Worm (Caenorhabditis elegans) whole organism, L4 larva: ENCODE measurements around the gene cyp-37B1.

Source experiments
- F26F4.8 ChIP-seq: fragments of 200-800 bp; sonication (Bioruptor generic); conservative IDR thresholded peaks from 2 replicates; pipeline ENCODE4 v1.3.6; 2022; ENCODE audit warnings: missing genetic modification characterization, missing compliant biosample characterization
- F44E2.7 ChIP-seq: fragments of 200-800 bp; sonication (Bioruptor generic); IDR thresholded peaks from 2 replicates; pipeline ENCODE4 v2.1.2; 2022; ENCODE audit warnings: missing genetic modification characterization, missing compliant biosample characterization
- F49E8.2 ChIP-seq: sonication (generic microtip); optimal IDR thresholded peaks from 2 replicates; lab custom pipeline; 2016; ENCODE audit warnings: missing compliant biosample characterization, mild to moderate bottlenecking, missing genetic modification characterization, borderline replicate concordance
- R02D3.7 ChIP-seq: fragments of 150-350 bp; sonication (generic microtip); optimal IDR thresholded peaks from 3 replicates; lab custom pipeline; 2014; ENCODE audit warnings: missing biosample characterization, missing genetic modification characterization
- T26A8.4 ChIP-seq: fragments of 200-800 bp; sonication (Bioruptor generic); IDR thresholded peaks from 2 replicates; pipeline ENCODE4 v1.3.6; 2022; ENCODE audit warnings: missing genetic modification characterization, missing compliant biosample characterization
- Y105C5A.15 ChIP-seq: fragments of 200-800 bp; sonication (Bioruptor generic); IDR thresholded peaks from 2 replicates; pipeline ENCODE4 v1.3.6; 2022; ENCODE audit warnings: missing genetic modification characterization, missing compliant biosample characterization
- Y48G9A.11 ChIP-seq: fragments of 200-800 bp; sonication (Bioruptor generic); IDR thresholded peaks from 2 replicates; pipeline ENCODE4 v1.3.6; 2022; ENCODE audit warnings: missing genetic modification reagents, missing genetic modification characterization, missing compliant biosample characterization
- ZK546.5 ChIP-seq, 2 experiments: sonication (generic microtip); optimal IDR thresholded peaks; 2 replicates each; lab custom pipeline; 2017; ENCODE audit warnings: missing biosample characterization in 2 of 2, missing genetic modification characterization in 2 of 2
- aly-2 ChIP-seq: sonication (generic microtip); optimal IDR thresholded peaks from 2 replicates; lab custom pipeline; 2018; ENCODE audit warnings: missing biosample characterization, missing genetic modification characterization
- ama-1 ChIP-seq: fragments of 150-350 bp; optimal IDR thresholded peaks from 2 replicates; lab custom pipeline; 2014; ENCODE audit warnings: inconsistent platforms, mixed read lengths
- ceh-20 ChIP-seq: fragments of 200-800 bp; sonication (Bioruptor generic); IDR thresholded peaks from 2 replicates; pipeline ENCODE4 v1.3.6; 2022; ENCODE audit warnings: missing genetic modification reagents, missing genetic modification characterization, missing compliant biosample characterization
- ceh-32 ChIP-seq: sonication (generic microtip); optimal IDR thresholded peaks from 2 replicates; lab custom pipeline; 2016; ENCODE audit warnings: mild to moderate bottlenecking, missing genetic modification characterization, missing compliant biosample characterization; ENCODE audit not compliant: poor library complexity
- ceh-44 ChIP-seq: fragments of 200-800 bp; sonication (Bioruptor generic); IDR thresholded peaks from 2 replicates; pipeline ENCODE4 v1.3.6; 2022; ENCODE audit warnings: missing genetic modification reagents, missing genetic modification characterization, missing compliant biosample characterization
- ceh-62 ChIP-seq: sonication (generic microtip); optimal IDR thresholded peaks from 2 replicates; lab custom pipeline; 2017; ENCODE audit warnings: missing biosample characterization, missing genetic modification characterization
- ceh-82 ChIP-seq: sonication (generic microtip); optimal IDR thresholded peaks from 2 replicates; lab custom pipeline; 2017; ENCODE audit warnings: missing biosample characterization, missing genetic modification characterization
- ces-1 ChIP-seq: fragments of 150-350 bp; sonication (generic microtip); optimal IDR thresholded peaks from 4 replicates; lab custom pipeline; 2014; ENCODE audit warnings: missing biosample characterization, missing genetic modification reagents, missing genetic modification characterization
- cey-2 ChIP-seq: sonication (generic microtip); optimal IDR thresholded peaks from 3 replicates; lab custom pipeline; 2017; ENCODE audit warnings: missing genetic modification characterization, mild to moderate bottlenecking, missing compliant biosample characterization, antibody characterized with exemption, borderline replicate concordance; ENCODE audit not compliant: insufficient read depth
- ctbp-1 ChIP-seq: fragments of 200-800 bp; sonication (Bioruptor generic); IDR thresholded peaks from 2 replicates; pipeline ENCODE4 v1.3.6; 2022; ENCODE audit warnings: missing genetic modification reagents, missing genetic modification characterization, missing compliant biosample characterization
- daf-16 ChIP-seq, 3 experiments: sonication (generic microtip); optimal IDR thresholded peaks; 2 replicates each; lab custom pipeline; 2016 to 2017; ENCODE audit warnings: missing genetic modification characterization in 3 of 3, missing genetic modification reagents in 3 of 3, mild to moderate bottlenecking in 2 of 3, missing compliant biosample characterization in 2 of 3, missing biosample characterization in 1 of 3, moderate library complexity in 1 of 3
- dmd-6 ChIP-seq: fragments of 200-800 bp; sonication (Bioruptor generic); IDR thresholded peaks from 2 replicates; pipeline ENCODE4 v1.3.6; 2022; ENCODE audit warnings: missing genetic modification reagents, missing genetic modification characterization, missing compliant biosample characterization
- dmd-9 ChIP-seq: fragments of 200-800 bp; sonication (Bioruptor generic); IDR thresholded peaks from 2 replicates; pipeline ENCODE4 v1.3.6; 2022; ENCODE audit warnings: missing genetic modification reagents, missing genetic modification characterization, missing compliant biosample characterization
- egl-27 ChIP-seq: sonication (generic microtip); optimal IDR thresholded peaks from 3 replicates; lab custom pipeline; 2017; ENCODE audit warnings: missing biosample characterization, missing genetic modification reagents, missing genetic modification characterization
- fkh-10 ChIP-seq: fragments of 150-350 bp; optimal IDR thresholded peaks from 2 replicates; lab custom pipeline; 2014; ENCODE audit warnings: missing biosample characterization, missing genetic modification reagents, missing genetic modification characterization
- hif-1 ChIP-seq, 2 experiments: sonication (generic microtip); optimal IDR thresholded peaks; 2 replicates each; lab custom pipeline; 2016 to 2017; ENCODE audit warnings: missing compliant biosample characterization in 2 of 2, missing genetic modification characterization in 2 of 2, missing genetic modification reagents in 2 of 2, missing genotype in 2 of 2, mild to moderate bottlenecking in 1 of 2
- lin-38 ChIP-seq: fragments of 200-800 bp; sonication (Bioruptor generic); IDR thresholded peaks from 2 replicates; pipeline ENCODE4 v1.3.6; 2022; ENCODE audit warnings: missing genetic modification reagents, missing genetic modification characterization, missing compliant biosample characterization
- madf-5 ChIP-seq, 2 experiments: fragments of 200-800 bp; sonication (Bioruptor generic); IDR thresholded peaks; 2 replicates each; pipeline ENCODE4 v1.3.6; 2022; ENCODE audit warnings: missing compliant biosample characterization in 2 of 2, missing genetic modification characterization in 2 of 2
- mdt-29 ChIP-seq: fragments of 200-800 bp; sonication (Bioruptor generic); IDR thresholded peaks from 2 replicates; pipeline ENCODE4 v1.3.6; 2022; ENCODE audit warnings: missing genetic modification reagents, missing genetic modification characterization, missing compliant biosample characterization
- mes-2 ChIP-seq: sonication (generic microtip); optimal IDR thresholded peaks from 2 replicates; lab custom pipeline; 2016; ENCODE audit warnings: missing genotype, mild to moderate bottlenecking, missing genetic modification characterization, missing compliant biosample characterization; ENCODE audit not compliant: poor library complexity, severe bottlenecking
- mxl-3 ChIP-seq: fragments of 200-800 bp; sonication (Bioruptor generic); optimal IDR thresholded peaks from 2 replicates; lab custom pipeline; 2018; ENCODE audit warnings: mild to moderate bottlenecking, missing genetic modification characterization, missing compliant biosample characterization
- nhr-10 ChIP-seq: fragments of 150-350 bp; optimal IDR thresholded peaks from 2 replicates; lab custom pipeline; 2014; ENCODE audit warnings: missing biosample characterization, missing genetic modification characterization
- nhr-11 ChIP-seq: fragments of 150-350 bp; optimal IDR thresholded peaks from 2 replicates; lab custom pipeline; 2014; ENCODE audit warnings: missing biosample characterization, missing genetic modification characterization
- nhr-111 ChIP-seq: fragments of 200-800 bp; sonication (Bioruptor generic); optimal IDR thresholded peaks from 2 replicates; lab custom pipeline; 2018; ENCODE audit warnings: mild to moderate bottlenecking, missing genetic modification characterization, missing compliant biosample characterization
- nhr-237 ChIP-seq: sonication (generic microtip); optimal IDR thresholded peaks from 2 replicates; lab custom pipeline; 2017; ENCODE audit warnings: missing biosample characterization, missing genetic modification characterization
- nhr-28 ChIP-seq: fragments of 150-350 bp; optimal IDR thresholded peaks from 2 replicates; lab custom pipeline; 2014; ENCODE audit warnings: missing biosample characterization, missing genetic modification characterization
- nhr-41 ChIP-seq: fragments of 200-800 bp; sonication (Bioruptor generic); IDR thresholded peaks from 2 replicates; pipeline ENCODE4 v1.3.6; 2022; ENCODE audit warnings: missing genetic modification reagents, missing genetic modification characterization, missing compliant biosample characterization
- nhr-42 ChIP-seq: fragments of 200-800 bp; sonication (Bioruptor generic); IDR thresholded peaks from 2 replicates; pipeline ENCODE4 v1.3.6; 2022; ENCODE audit warnings: missing genetic modification characterization, missing compliant biosample characterization
- nhr-48 ChIP-seq: sonication (generic microtip); optimal IDR thresholded peaks from 2 replicates; lab custom pipeline; 2016; ENCODE audit warnings: mild to moderate bottlenecking, missing genetic modification characterization, missing compliant biosample characterization
- nhr-6 ChIP-seq: fragments of 150-350 bp; optimal IDR thresholded peaks from 2 replicates; lab custom pipeline; 2014; ENCODE audit warnings: missing biosample characterization, missing genetic modification characterization
- nhr-76 ChIP-seq: fragments of 150-350 bp; optimal IDR thresholded peaks from 2 replicates; lab custom pipeline; 2014; ENCODE audit warnings: missing biosample characterization, missing genetic modification characterization
- nhr-77 ChIP-seq: fragments of 150-350 bp; optimal IDR thresholded peaks from 2 replicates; lab custom pipeline; 2014; ENCODE audit warnings: missing biosample characterization, missing genetic modification characterization
- pqm-1 ChIP-seq: sonication (generic microtip); optimal IDR thresholded peaks from 2 replicates; lab custom pipeline; 2017; ENCODE audit warnings: missing biosample characterization, missing genetic modification characterization
- unc-62 ChIP-seq, 3 experiments: fragments of 150-350 bp in 1 of 3; sonication (generic microtip); optimal IDR thresholded peaks in 2 of 3; peaks in 1 of 3; 1 replicate in 1 of 3; 2 replicates in 2 of 3; lab custom pipeline; 2014 to 2017; ENCODE audit warnings: missing biosample characterization in 3 of 3, missing genetic modification characterization in 3 of 3, missing genetic modification reagents in 3 of 3, missing genotype in 1 of 3
- zag-1 ChIP-seq: fragments of 150-350 bp; optimal IDR thresholded peaks from 2 replicates; lab custom pipeline; 2014; ENCODE audit warnings: missing biosample characterization, missing genetic modification characterization
- zip-2 ChIP-seq: fragments of 150-350 bp; optimal IDR thresholded peaks from 2 replicates; lab custom pipeline; 2014; ENCODE audit warnings: missing biosample characterization, missing genetic modification characterization

cyp-37B1 gene

DNA sequence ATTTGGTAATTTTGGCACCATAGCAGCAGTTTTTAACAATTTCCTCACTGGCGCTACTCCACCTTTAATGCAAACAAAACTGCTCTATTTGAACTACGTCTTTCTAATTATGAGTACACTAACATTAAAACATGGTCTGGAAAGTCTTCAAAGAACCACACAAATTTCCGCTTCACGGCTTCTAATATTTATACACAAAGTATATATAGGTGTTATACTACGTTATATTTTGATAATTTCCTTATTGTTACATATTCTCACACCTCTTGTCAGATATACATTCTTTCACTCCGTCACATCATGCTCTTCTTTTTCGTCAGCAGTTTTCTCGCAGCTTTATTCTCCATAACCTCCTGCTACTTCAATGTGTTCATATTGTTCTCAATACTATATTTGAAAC is 22.4 kb downstream of the cyp-37B1 start, which contains the start of gene srbc-82:
TSS of gene srbc-82 (plus strand) at position 301 of the 400 bp plus-strand sequence.
- TF ChIP-seq F26F4.8 (GFP tag; lab: Robert Waterston, UW) (no peak), lin-38 (GFP tag; lab: Robert Waterston, UW) (no peak), zag-1 (tag; lab: Kevin White, UChicago) (no peak), cey-2 (tag; lab: Kevin White, UChicago) (no peak), nhr-41 (GFP tag; lab: Robert Waterston, UW) (no peak), mdt-29 (GFP tag; lab: Robert Waterston, UW) (no peak), egl-27 (tag; lab: Kevin White, UChicago) (no peak), ama-1 (lab: Kevin White, UChicago) (no peak), Y48G9A.11 (GFP tag; lab: Robert Waterston, UW) (no peak), ceh-20 (GFP tag; lab: Robert Waterston, UW) (no peak), nhr-237 (tag; lab: Kevin White, UChicago) (no peak), dmd-9 (GFP tag; lab: Robert Waterston, UW) (no peak), nhr-111 (GFP tag; lab: Kevin White, UChicago) (no peak), nhr-28 (tag; lab: Kevin White, UChicago) (no peak), ctbp-1 (GFP tag; lab: Robert Waterston, UW) (no peak), T26A8.4 (GFP tag; lab: Robert Waterston, UW) (no peak), ceh-62 (no peak), fkh-10 (GFP tag; lab: Kevin White, UChicago) (no peak)

DNA sequence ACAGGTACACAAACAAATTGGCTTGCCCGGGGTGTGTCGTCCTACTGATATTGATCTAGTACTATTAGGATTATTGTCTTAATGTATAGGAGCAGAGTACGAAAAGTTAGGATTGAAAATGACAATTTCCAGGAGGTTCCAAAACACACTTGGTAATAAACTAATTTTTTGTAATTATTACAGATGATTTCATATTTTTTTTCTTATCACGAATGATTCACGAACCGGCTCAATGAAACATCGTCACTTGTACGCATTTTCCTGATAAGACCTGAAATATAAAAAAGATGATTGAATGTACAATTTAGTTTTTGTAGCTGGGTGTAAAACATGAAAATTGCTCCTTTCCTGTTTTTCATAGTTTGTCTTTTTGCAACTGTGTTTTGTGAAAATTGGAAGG is 24.5 kb downstream of the cyp-37B1 start, which contains the start of the genes C31A11.13 and oac-6:
TSS of gene C31A11.13 (minus strand) at position 113 of the 400 bp plus-strand sequence.
TSS of gene oac-6 (plus strand) at position 279 of the 400 bp plus-strand sequence.
- no peak for TF ChIP-seq mes-2 (tag; lab: Kevin White, UChicago)
- no peak for TF ChIP-seq aly-2 (tag; lab: Kevin White, UChicago)
- peak in 1 of 2 experiments; percentile 65 for TF ChIP-seq unc-62 (GFP tag; optimal IDR thresholded peaks at IDR 0.05 in 1 of 2; lab: Kevin White, UChicago)
- no peak for TF ChIP-seq unc-62 (tag; optimal IDR thresholded peaks at IDR 0.05; lab: Kevin White, UChicago)
- no peak for TF ChIP-seq R02D3.7 (tag; lab: Kevin White, UChicago)
- TF ChIP-seq Y105C5A.15 (GFP tag; lab: Robert Waterston, UW) = no peak
- TF ChIP-seq pqm-1 (tag; lab: Kevin White, UChicago) = peak; percentile 37
- no peak for TF ChIP-seq daf-16 (GFP tag; optimal IDR thresholded peaks at IDR 0.05; lab: Kevin White, UChicago)
- TF ChIP-seq daf-16 (tag; optimal IDR thresholded peaks at IDR 0.05; lab: Kevin White, UChicago) = peak; percentile 9
- no peak for TF ChIP-seq nhr-42 (GFP tag; lab: Robert Waterston, UW)
- no peak for TF ChIP-seq nhr-76 (tag; lab: Kevin White, UChicago)
- no peak for TF ChIP-seq mxl-3 (GFP tag; lab: Kevin White, UChicago)
- no peak for TF ChIP-seq F44E2.7 (GFP tag; lab: Robert Waterston, UW)
- TF ChIP-seq ceh-82 (tag; lab: Kevin White, UChicago) = no peak
- TF ChIP-seq zip-2 (tag; lab: Kevin White, UChicago) = no peak
- no peak for TF ChIP-seq F49E8.2
- no peak for TF ChIP-seq ces-1 (GFP tag; lab: Kevin White, UChicago)
- TF ChIP-seq nhr-28 (tag; lab: Kevin White, UChicago) = peak; percentile 27
- TF ChIP-seq nhr-6 (tag; lab: Kevin White, UChicago) = no peak
- TF ChIP-seq cey-2 (tag; lab: Kevin White, UChicago) = no peak
- no peak for TF ChIP-seq nhr-11
- TF ChIP-seq, all 104 proteins: peak for 4

DNA sequence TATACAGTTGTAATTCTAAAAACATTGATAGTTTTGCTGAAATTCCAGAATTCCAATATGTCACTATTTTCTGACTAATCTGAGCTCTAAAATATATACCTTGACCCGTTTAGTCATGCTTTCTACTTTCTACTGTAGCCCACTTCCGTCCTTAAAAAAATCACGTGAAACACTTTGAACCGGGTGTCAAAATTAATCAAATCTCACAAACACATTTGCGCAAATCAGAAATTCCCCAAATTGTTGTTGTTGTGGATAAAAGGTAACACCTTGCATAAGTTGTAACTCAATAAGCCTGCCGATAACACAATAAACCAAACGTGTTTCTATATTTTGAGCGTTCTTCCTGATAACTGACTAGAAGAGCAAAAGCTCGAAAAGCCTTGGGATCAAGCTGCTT is 29.3 kb downstream of the cyp-37B1 start, which contains the start of gene srxa-7:
TSS of gene srxa-7 (plus strand) at position 301 of the 400 bp plus-strand sequence.
- TF ChIP-seq hif-1 (tag; optimal IDR thresholded peaks at IDR 0.05; lab: Kevin White, UChicago) (no peak), dmd-6 (no peak), madf-5 (GFP tag; IDR thresholded peaks at IDR 0.05; lab: Robert Waterston, UW) (no peak), mes-2 (tag; lab: Kevin White, UChicago) (no peak), nhr-10 (tag; lab: Kevin White, UChicago) (no peak), ceh-32 (tag; lab: Kevin White, UChicago) (no peak), nhr-48 (tag; lab: Kevin White, UChicago) (no peak), R02D3.7 (tag; lab: Kevin White, UChicago) (no peak), lin-38 (GFP tag; lab: Robert Waterston, UW) (no peak), nhr-77 (no peak), ctbp-1 (GFP tag; lab: Robert Waterston, UW) (no peak), ZK546.5 (tag; optimal IDR thresholded peaks at IDR 0.05; lab: Kevin White, UChicago) (no peak), ceh-44 (GFP tag; lab: Robert Waterston, UW) (no peak)
